Fruit fly (Drosophila melanogaster) whole organism, embryonic: ENCODE measurements around the gene MED15.
A peak's percentile ranks its signal among the peaks of the same experiment; 100 is the strongest.

Experiments used
- ATbp ChIP-seq: fragments of 200-800 bp; sonication (Bioruptor generic); optimal IDR thresholded peaks from 2 replicates; lab custom pipeline; 2017; ENCODE audit warnings: missing biosample characterization, mild to moderate bottlenecking, missing genetic modification characterization, missing genetic modification reagents
- Abd-B ChIP-seq: fragments of 200-800 bp; sonication (Bioruptor generic); optimal IDR thresholded peaks from 2 replicates; lab custom pipeline; 2018; ENCODE audit warnings: missing biosample characterization, mild to moderate bottlenecking, missing genetic modification characterization, moderate library complexity
- C15 ChIP-seq: fragments of 200-800 bp; sonication (Bioruptor generic); IDR thresholded peaks from 3 replicates; pipeline ENCODE4 v1.3.6; 2022; ENCODE audit warnings: missing biosample characterization, missing genetic modification characterization
- CG1024 ChIP-seq: fragments of 200-800 bp; sonication (Bioruptor generic); IDR thresholded peaks from 2 replicates; pipeline ENCODE4 v1.3.6; 2022; ENCODE audit warnings: missing biosample characterization, missing genetic modification characterization
- CG10321 ChIP-seq: fragments of 200-800 bp; sonication (Bioruptor generic); IDR thresholded peaks from 2 replicates; pipeline ENCODE4 v1.3.6; 2022; ENCODE audit warnings: missing biosample characterization, missing genetic modification characterization
- CG11093 ChIP-seq: fragments of 200-800 bp; sonication (Bioruptor generic); IDR thresholded peaks from 3 replicates; pipeline ENCODE4 v1.3.6; 2022; ENCODE audit warnings: missing biosample characterization, missing genetic modification characterization
- CG12155 ChIP-seq: fragments of 200-800 bp; sonication (Bioruptor generic); optimal IDR thresholded peaks from 3 replicates; lab custom pipeline; 2016; ENCODE audit warnings: missing biosample characterization, missing genetic modification characterization
- CG13123 ChIP-seq: fragments of 200-800 bp; sonication (Bioruptor generic); optimal IDR thresholded peaks from 2 replicates; lab custom pipeline; 2016; ENCODE audit warnings: missing biosample characterization, missing genetic modification characterization
- CG14710 ChIP-seq: fragments of 200-800 bp; sonication (Bioruptor generic); optimal IDR thresholded peaks from 3 replicates; lab custom pipeline; 2019; ENCODE audit warnings: missing biosample characterization, mild to moderate bottlenecking, missing genetic modification characterization, moderate library complexity
- CG16779 ChIP-seq: fragments of 200-800 bp; sonication (Bioruptor generic); IDR thresholded peaks from 2 replicates; pipeline ENCODE4 v1.3.6; 2022; ENCODE audit warnings: missing biosample characterization, missing genetic modification characterization
- CG3065 ChIP-seq: fragments of 200-800 bp; sonication (Bioruptor generic); optimal IDR thresholded peaks from 2 replicates; lab custom pipeline; 2016; ENCODE audit warnings: missing biosample characterization, missing genetic modification characterization
- CG3163 ChIP-seq: fragments of 200-800 bp; sonication (Bioruptor generic); optimal IDR thresholded peaks from 3 replicates; lab custom pipeline; 2016; ENCODE audit warnings: missing biosample characterization, missing genetic modification characterization
- CG32532 ChIP-seq: fragments of 200-800 bp; sonication (Bioruptor generic); IDR thresholded peaks from 2 replicates; pipeline ENCODE4 v1.3.6; 2022; ENCODE audit warnings: missing biosample characterization, missing genetic modification characterization
- CG34224 ChIP-seq: fragments of 200-800 bp; sonication (Bioruptor generic); IDR thresholded peaks from 3 replicates; pipeline ENCODE4 v1.3.6; 2022; ENCODE audit warnings: missing biosample characterization, missing genetic modification characterization; ENCODE audit not compliant: partially characterized antibody
- CG3726 ChIP-seq: fragments of 200-800 bp; sonication (Bioruptor generic); IDR thresholded peaks from 3 replicates; pipeline ENCODE4, ENCODE4 v1.3.6; 2022; ENCODE audit warnings: missing biosample characterization, missing genetic modification characterization
- CG5245 ChIP-seq: fragments of 200-800 bp; sonication (Bioruptor generic); optimal IDR thresholded peaks from 3 replicates; lab custom pipeline; 2016; ENCODE audit warnings: missing biosample characterization, missing genetic modification characterization
- CG6765 ChIP-seq: fragments of 200-800 bp; sonication (Bioruptor generic); optimal IDR thresholded peaks from 3 replicates; lab custom pipeline; 2017; ENCODE audit warnings: missing biosample characterization, mild to moderate bottlenecking, missing genetic modification characterization
- CG6791 ChIP-seq: fragments of 200-800 bp; sonication (Bioruptor generic); IDR thresholded peaks from 3 replicates; pipeline ENCODE4 v1.3.6; 2022; ENCODE audit warnings: missing biosample characterization, missing genetic modification characterization; ENCODE audit not compliant: partially characterized antibody
- CG6813 ChIP-seq: fragments of 200-800 bp; sonication (Bioruptor generic); optimal IDR thresholded peaks from 2 replicates; lab custom pipeline; 2017; ENCODE audit warnings: missing biosample characterization, missing genetic modification characterization, mild to moderate bottlenecking, moderate library complexity, missing genetic modification reagents
- CG7357 ChIP-seq: fragments of 200-800 bp; sonication (Bioruptor generic); IDR thresholded peaks from 3 replicates; pipeline ENCODE4 v1.3.6; 2022; ENCODE audit warnings: missing biosample characterization, missing genetic modification characterization
- CG7372 ChIP-seq: fragments of 200-800 bp; sonication (Bioruptor generic); IDR thresholded peaks from 2 replicates; pipeline ENCODE4 v1.3.6; 2022; ENCODE audit warnings: missing biosample characterization, missing genetic modification characterization
- CTCF ChIP-seq: fragments of 200-800 bp; sonication (Bioruptor generic); optimal IDR thresholded peaks from 2 replicates; lab custom pipeline; 2017; ENCODE audit warnings: missing biosample characterization, mild to moderate bottlenecking, missing genetic modification characterization, moderate library complexity
- CkIIα-i1 ChIP-seq: fragments of 200-800 bp; sonication (Bioruptor generic); IDR thresholded peaks from 2 replicates; pipeline ENCODE4 v1.3.6; 2022; ENCODE audit warnings: missing biosample characterization, missing genetic modification characterization
- Dek ChIP-seq: fragments of 200-800 bp; sonication (Bioruptor generic); optimal IDR thresholded peaks from 3 replicates; lab custom pipeline; 2019; ENCODE audit warnings: missing biosample characterization, mild to moderate bottlenecking, missing genetic modification characterization, moderate library complexity
- Doc2 ChIP-seq: fragments of 200-800 bp; sonication (Bioruptor generic); IDR thresholded peaks from 2 replicates; pipeline ENCODE4 v1.3.6; 2022; ENCODE audit warnings: missing biosample characterization, missing genetic modification characterization
- Gug ChIP-seq: fragments of 200-800 bp; sonication (Bioruptor generic); IDR thresholded peaks from 4 replicates; pipeline ENCODE4 v1.3.6; 2022; ENCODE audit warnings: missing biosample characterization, missing genetic modification characterization
- H15 ChIP-seq: fragments of 200-800 bp; sonication (Bioruptor generic); IDR thresholded peaks from 3 replicates; pipeline ENCODE4 v1.3.6; 2022; ENCODE audit warnings: missing biosample characterization, missing genetic modification characterization
- HLH4C ChIP-seq: fragments of 200-800 bp; sonication (Bioruptor generic); IDR thresholded peaks from 3 replicates; pipeline ENCODE4 v1.3.6; 2022; ENCODE audit warnings: missing biosample characterization, missing genetic modification characterization; ENCODE audit not compliant: partially characterized antibody
- HLH54F ChIP-seq: fragments of 200-800 bp; sonication (Bioruptor generic); optimal IDR thresholded peaks from 3 replicates; lab custom pipeline; 2016; ENCODE audit warnings: missing biosample characterization, missing genetic modification characterization
- HmgZ ChIP-seq: fragments of 200-800 bp; sonication (Bioruptor generic); optimal IDR thresholded peaks from 2 replicates; lab custom pipeline; 2018; ENCODE audit warnings: missing biosample characterization, mild to moderate bottlenecking, missing genetic modification characterization
- Mad ChIP-seq: fragments of 200-800 bp; sonication (Bioruptor generic); optimal IDR thresholded peaks from 2 replicates; lab custom pipeline; 2016; ENCODE audit warnings: missing biosample characterization, missing genetic modification characterization
- NC2β ChIP-seq: fragments of 200-800 bp; sonication (Bioruptor generic); optimal IDR thresholded peaks from 2 replicates; lab custom pipeline; 2016; ENCODE audit warnings: missing biosample characterization, missing genetic modification characterization
- NFAT ChIP-seq: fragments of 200-800 bp; sonication (Bioruptor generic); IDR thresholded peaks from 2 replicates; pipeline ENCODE4 v1.3.6; 2022; ENCODE audit warnings: missing biosample characterization, missing genetic modification characterization
- Nf-YA ChIP-seq: fragments of 200-800 bp; sonication (Bioruptor generic); IDR thresholded peaks from 2 replicates; pipeline ENCODE4 v1.3.6; 2022; ENCODE audit warnings: missing biosample characterization, missing genetic modification characterization
- Taf1 ChIP-seq: fragments of 200-800 bp; sonication (Bioruptor generic); IDR thresholded peaks from 2 replicates; pipeline ENCODE4 v1.3.6; 2022; ENCODE audit warnings: missing biosample characterization, missing genetic modification characterization
- ase ChIP-seq: fragments of 200-800 bp; sonication (Bioruptor generic); IDR thresholded peaks from 3 replicates; pipeline ENCODE4 v1.3.6; 2022; ENCODE audit warnings: missing biosample characterization, missing genetic modification characterization
- cg ChIP-seq: fragments of 200-800 bp; sonication (Bioruptor generic); optimal IDR thresholded peaks from 3 replicates; lab custom pipeline; 2019; ENCODE audit warnings: missing biosample characterization, mild to moderate bottlenecking, missing genetic modification characterization, moderate library complexity
- chif ChIP-seq, 2 experiments: fragments of 200-800 bp; sonication (Bioruptor generic); optimal IDR thresholded peaks; 3 replicates each; lab custom pipeline; 2016; ENCODE audit warnings: missing biosample characterization in 2 of 2, missing genetic modification characterization in 2 of 2
- ci ChIP-seq: fragments of 200-800 bp; sonication (Bioruptor generic); IDR thresholded peaks from 3 replicates; pipeline ENCODE4 v1.3.6; 2022; ENCODE audit warnings: missing biosample characterization, missing genetic modification characterization
- corto ChIP-seq: fragments of 200-800 bp; sonication (Bioruptor generic); optimal IDR thresholded peaks from 2 replicates; lab custom pipeline; 2016; ENCODE audit warnings: missing biosample characterization, mild to moderate bottlenecking, missing genetic modification characterization, moderate library complexity
- dpn ChIP-seq, 2 experiments: fragments of 200-800 bp; sonication (Bioruptor generic); optimal IDR thresholded peaks; 3 replicates each; lab custom pipeline; 2016; ENCODE audit warnings: missing biosample characterization in 2 of 2, missing genetic modification characterization in 2 of 2
- en ChIP-seq: fragments of 200-800 bp; sonication (Bioruptor generic); optimal IDR thresholded peaks from 2 replicates; lab custom pipeline; 2016; ENCODE audit warnings: missing biosample characterization, missing genetic modification characterization
- gsb-n ChIP-seq: fragments of 200-800 bp; sonication (Bioruptor generic); optimal IDR thresholded peaks from 3 replicates; lab custom pipeline; 2018; ENCODE audit warnings: missing biosample characterization, mild to moderate bottlenecking, missing genetic modification characterization
- gt ChIP-seq: fragments of 200-800 bp; sonication (Bioruptor generic); IDR thresholded peaks from 2 replicates; pipeline ENCODE4 v1.3.6; 2022; ENCODE audit warnings: missing biosample characterization, missing genetic modification characterization
- mirr ChIP-seq: fragments of 200-800 bp; sonication (Bioruptor generic); optimal IDR thresholded peaks from 3 replicates; lab custom pipeline; 2018; ENCODE audit warnings: missing biosample characterization, mild to moderate bottlenecking, missing genetic modification characterization
- nerfin-2 ChIP-seq: fragments of 200-800 bp; sonication (Bioruptor generic); IDR thresholded peaks from 2 replicates; pipeline ENCODE4 v1.3.6; 2022; ENCODE audit warnings: missing biosample characterization, missing genetic modification characterization; ENCODE audit not compliant: partially characterized antibody
- onecut ChIP-seq: fragments of 200-800 bp; sonication (Bioruptor generic); IDR thresholded peaks from 2 replicates; pipeline ENCODE4 v1.3.6; 2022; ENCODE audit warnings: missing biosample characterization, missing genetic modification characterization
- peb ChIP-seq: fragments of 200-800 bp; sonication (Bioruptor generic); IDR thresholded peaks from 2 replicates; pipeline ENCODE4 v1.3.6; 2022; ENCODE audit warnings: missing biosample characterization, missing genetic modification characterization
- slp2 ChIP-seq: fragments of 200-800 bp; sonication (Bioruptor generic); optimal IDR thresholded peaks from 2 replicates; lab custom pipeline; 2016; ENCODE audit warnings: missing biosample characterization, missing genetic modification characterization
- sug ChIP-seq: fragments of 200-800 bp; optimal IDR thresholded peaks from 2 replicates; lab custom pipeline; 2019; ENCODE audit warnings: missing biosample characterization, mild to moderate bottlenecking, missing genetic modification characterization, moderate library complexity
- tio ChIP-seq: fragments of 200-800 bp; sonication (Bioruptor generic); optimal IDR thresholded peaks from 2 replicates; lab custom pipeline; 2017; ENCODE audit warnings: missing biosample characterization, missing genetic modification characterization, inconsistent platforms
- tx ChIP-seq: fragments of 200-800 bp; sonication (Bioruptor generic); optimal IDR thresholded peaks from 2 replicates; lab custom pipeline; 2016; ENCODE audit warnings: missing biosample characterization, missing genetic modification characterization
- wdn ChIP-seq: fragments of 200-800 bp; sonication (Bioruptor generic); IDR thresholded peaks from 2 replicates; pipeline ENCODE4 v1.3.6; 2022; ENCODE audit warnings: missing biosample characterization, missing genetic modification characterization
- wor ChIP-seq: fragments of 200-800 bp; sonication (Bioruptor generic); IDR thresholded peaks from 2 replicates; pipeline ENCODE4 v1.3.6; 2022; ENCODE audit warnings: missing biosample characterization, missing genetic modification characterization

MED15 gene

dm6 chr2L:493274-493673, 20.5 kb downstream of the MED15 start (continued):
- TF ChIP-seq HLH4C (no peak), wdn (GFP tag; lab: Robert Waterston, UW) (no peak), HmgZ (no peak), HLH54F (GFP tag; lab: Kevin White, UChicago) (no peak), CG6813 (GFP tag; lab: Kevin White, UChicago) (no peak), CG13123 (GFP tag; lab: Kevin White, UChicago) (no peak), CG1024 (GFP tag; lab: Robert Waterston, UW) (0 out of 2 replicates have a peak, but pooled peaks have one; percentile 16), chif (GFP tag; optimal IDR thresholded peaks at IDR 0.05; lab: Kevin White, UChicago) (peak in 1 of 2 experiments; percentile 60), CkIIα-i1 (GFP tag; lab: Robert Waterston, UW) (no peak), CG14710 (no peak), Doc2 (GFP tag; lab: Robert Waterston, UW) (no peak), en (GFP tag; lab: Kevin White, UChicago) (no peak), peb (no peak), CG10321 (GFP tag; lab: Robert Waterston, UW) (no peak), wor (no peak; the same call in 1 of the 2 replicates), gsb-n (tag; lab: Kevin White, UChicago) (no peak), CG16779 (GFP tag; lab: Robert Waterston, UW) (no peak), H15 (no peak), Gug (GFP tag; lab: Robert Waterston, UW) (no peak), onecut (GFP tag; lab: Robert Waterston, UW) (no peak), NFAT (GFP tag; lab: Robert Waterston, UW) (no peak), CG3726 (GFP tag; lab: Robert Waterston, UW) (no peak), CG6791 (GFP tag; lab: Robert Waterston, UW) (no peak), Mad (GFP tag; lab: Kevin White, UChicago) (no peak), CG7372 (GFP tag; lab: Robert Waterston, UW) (no peak), CG6765 (GFP tag; lab: Kevin White, UChicago) (no peak), ATbp (GFP tag; lab: Kevin White, UChicago) (peak; percentile 34), C15 (GFP tag; lab: Robert Waterston, UW) (no peak), slp2 (GFP tag; lab: Kevin White, UChicago) (no peak), CG32532 (GFP tag; lab: Robert Waterston, UW) (no peak), CG3065 (GFP tag; lab: Kevin White, UChicago) (no peak), ase (GFP tag; lab: Robert Waterston, UW) (no peak), mirr (no peak), Dek (tag; lab: Kevin White, UChicago) (no peak), dpn (GFP tag; optimal IDR thresholded peaks at IDR 0.05; lab: Kevin White, UChicago) (peak in 1 of 2 experiments; percentile 38), tx (GFP tag; lab: Kevin White, UChicago) (no peak), Abd-B (GFP tag; lab: Kevin White, UChicago) (no peak), CG34224 (GFP tag; lab: Robert Waterston, UW) (no peak), Nf-YA (no peak), tio (GFP tag; lab: Kevin White, UChicago) (peak; percentile 46), sug (tag; lab: Kevin White, UChicago) (no peak), CG7357 (GFP tag; lab: Robert Waterston, UW) (no peak), NC2β (GFP tag; lab: Kevin White, UChicago) (no peak), CG5245 (GFP tag; lab: Kevin White, UChicago) (peak; percentile 7), gt (no peak), CG11093 (no peak), CG3163 (GFP tag; lab: Kevin White, UChicago) (no peak), nerfin-2 (no peak), corto (GFP tag; lab: Kevin White, UChicago) (no peak), ci (peak; percentile 58; the same call in 2 of the 3 replicates), cg (GFP tag; lab: Kevin White, UChicago) (no peak), CTCF (no peak), Taf1 (GFP tag; lab: Robert Waterston, UW) (no peak), CG12155 (GFP tag; lab: Kevin White, UChicago) (peak; percentile 29)
